Worm (Caenorhabditis elegans): ENCODE data around the gene lact-1.
A peak's percentile ranks its signal among the peaks of the same experiment; 100 is the strongest.

DNA sequence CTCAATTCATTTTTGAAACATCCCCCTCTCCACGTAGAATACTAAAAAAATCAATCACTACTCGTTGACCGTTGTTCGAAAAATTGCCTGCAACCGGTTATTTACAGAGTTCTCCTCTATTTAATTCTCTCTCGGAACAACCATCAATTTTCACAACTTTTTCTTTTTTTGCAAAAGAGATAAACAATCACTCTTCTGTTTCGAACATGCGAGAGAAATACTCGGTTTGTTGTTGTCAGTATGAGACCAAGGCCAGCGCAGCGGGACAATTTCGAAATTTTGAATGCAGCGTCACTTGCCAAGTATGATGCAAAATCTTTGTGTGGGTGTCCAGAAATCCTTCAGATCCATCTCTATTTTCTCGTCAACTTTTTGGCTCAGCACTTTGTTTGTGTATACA lies 29.9 kb downstream of the lact-1 start:
- TF ChIP-seq cey-2 (tag; optimal IDR thresholded peaks at IDR 0.05; ENCODE audit: borderline replicate concordance, insufficient read depth) (no peak), ama-1 (optimal IDR thresholded peaks at IDR 0.05) (peak; percentile 82), zfp-3 (GFP tag; conservative IDR thresholded peaks at IDR 0.05) (0 out of 2 replicates have a peak, but pooled peaks have one; percentile 44)
